Worm (Caenorhabditis elegans): ENCODE data around the gene C26E1.2.

DNA sequence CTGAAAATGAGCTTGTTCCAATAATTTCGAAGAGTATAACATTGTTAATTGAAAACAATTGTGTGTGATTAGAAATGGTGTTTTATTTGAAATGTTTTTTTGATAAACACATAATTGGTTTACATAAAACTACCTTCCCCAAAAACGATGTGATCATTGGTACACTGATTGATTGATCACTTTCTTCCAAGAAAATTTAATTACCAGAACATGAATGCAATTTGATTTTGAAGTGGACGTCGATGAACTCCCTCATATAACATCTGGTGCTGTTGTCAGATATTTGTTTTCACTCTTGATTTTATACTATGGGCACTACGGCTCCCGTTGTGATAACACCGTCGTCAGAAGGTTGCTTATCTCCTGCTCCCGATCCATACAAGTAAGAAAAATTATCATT, 15.7 kb downstream of the C26E1.2 start, which contains the start of gene srh-15:
- no peak for TF ChIP-seq fos-1 (tag; optimal IDR thresholded peaks at IDR 0.05)
- no peak for TF ChIP-seq nhr-12 (tag; optimal IDR thresholded peaks at IDR 0.05)
- TF ChIP-seq unc-62 (GFP tag; optimal IDR thresholded peaks at IDR 0.05), result no peak
- TF ChIP-seq ztf-1 (GFP tag; conservative IDR thresholded peaks at IDR 0.05), result no peak
- no peak for TF ChIP-seq unc-39 (tag; optimal IDR thresholded peaks at IDR 0.05)
- no peak for TF ChIP-seq ceh-82 (tag; optimal IDR thresholded peaks at IDR 0.05)
- TF ChIP-seq blmp-1 (tag; optimal IDR thresholded peaks at IDR 0.05; ENCODE audit: insufficient read depth), result no peak
- TF ChIP-seq ztf-11 (tag; optimal IDR thresholded peaks at IDR 0.05), result no peak
- TF ChIP-seq nhr-11 (tag; optimal IDR thresholded peaks at IDR 0.05), result no peak
- TF ChIP-seq ama-1 (optimal IDR thresholded peaks at IDR 0.05), result no peak
- TF ChIP-seq F13H6.1 (tag; optimal IDR thresholded peaks at IDR 0.05), result no peak
- no peak for TF ChIP-seq lin-13 (GFP tag; optimal IDR thresholded peaks at IDR 0.05)
